Worm (Caenorhabditis elegans): ENCODE results near the gene glrx-21.

DNA sequence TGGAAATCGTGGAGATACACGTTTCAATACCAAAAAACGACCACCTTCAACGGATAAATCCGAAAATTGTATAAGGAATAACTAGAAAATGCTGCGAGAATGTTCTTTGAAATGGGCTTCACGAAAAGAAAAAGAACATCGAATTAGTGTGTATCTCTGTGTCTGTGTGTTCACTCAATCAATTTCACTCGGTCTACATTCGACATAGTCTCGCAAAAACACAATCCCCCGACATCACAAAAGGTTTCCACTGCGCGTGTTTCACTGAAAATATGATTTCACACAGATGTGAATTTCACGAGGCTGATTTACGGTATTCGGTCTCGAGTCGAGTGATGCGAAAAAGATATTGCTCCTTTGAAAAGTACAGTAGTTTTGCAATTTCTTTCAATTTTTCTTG is 27.8 kb upstream of the glrx-21 start:
- TF ChIP-seq ceh-13 (GFP tag; optimal IDR thresholded peaks at IDR 0.05) (no peak), aly-1 (tag; optimal IDR thresholded peaks at IDR 0.05) (no peak), tbx-37 (GFP tag; conservative IDR thresholded peaks at IDR 0.05) (no peak), tbx-11 (GFP tag; IDR thresholded peaks at IDR 0.05) (no peak), hnd-1 (tag; optimal IDR thresholded peaks at IDR 0.05) (no peak), hmg-4 (GFP tag; optimal IDR thresholded peaks at IDR 0.05) (no peak), pes-1 (GFP tag; IDR thresholded peaks at IDR 0.05) (no peak), scrt-1 (GFP tag; IDR thresholded peaks at IDR 0.05) (no peak), sea-1 (GFP tag; conservative IDR thresholded peaks at IDR 0.05) (no peak), flt-1 (GFP tag; IDR thresholded peaks at IDR 0.05) (no peak), tra-4 (tag; optimal IDR thresholded peaks at IDR 0.05) (no peak), B0310.2 (tag; optimal IDR thresholded peaks at IDR 0.05) (no peak), ama-1 (optimal IDR thresholded peaks at IDR 0.05) (no peak)
